Fruit fly (Drosophila melanogaster) whole organism, embryonic: ENCODE results near the gene CG14853.

ENCODE experiments used
- ATbp ChIP-seq: fragments of 200-800 bp; sonication (Bioruptor generic); optimal IDR thresholded peaks from 2 replicates; lab custom pipeline; 2017; ENCODE audit warnings: missing biosample characterization, mild to moderate bottlenecking, missing genetic modification characterization, missing genetic modification reagents
- Abd-B ChIP-seq: fragments of 200-800 bp; sonication (Bioruptor generic); optimal IDR thresholded peaks from 2 replicates; lab custom pipeline; 2018; ENCODE audit warnings: missing biosample characterization, mild to moderate bottlenecking, missing genetic modification characterization, moderate library complexity
- BEAF-32 ChIP-seq: fragments of 200-800 bp; sonication (Bioruptor generic); optimal IDR thresholded peaks from 3 replicates; lab custom pipeline; 2017; ENCODE audit warnings: missing biosample characterization, missing genetic modification characterization, mild to moderate bottlenecking, moderate library complexity, missing genetic modification reagents
- CG12299 ChIP-seq: fragments of 200-800 bp; sonication (Bioruptor generic); optimal IDR thresholded peaks from 2 replicates; lab custom pipeline; 2018; ENCODE audit warnings: missing biosample characterization, mild to moderate bottlenecking, missing genetic modification characterization
- CG13287 ChIP-seq: fragments of 200-800 bp; sonication (Bioruptor generic); IDR thresholded peaks from 2 replicates; pipeline ENCODE4 v1.3.6; 2022; ENCODE audit warnings: missing biosample characterization, missing genetic modification characterization; ENCODE audit not compliant: partially characterized antibody
- CG13624 ChIP-seq: fragments of 200-800 bp; sonication (Bioruptor generic); optimal IDR thresholded peaks from 2 replicates; lab custom pipeline; 2016; ENCODE audit warnings: missing biosample characterization, missing genetic modification characterization
- CG14014 ChIP-seq: fragments of 200-800 bp; sonication (Bioruptor generic); IDR thresholded peaks from 2 replicates; pipeline ENCODE4 v1.3.6; 2022; ENCODE audit warnings: missing biosample characterization, missing genetic modification characterization
- CG15601 ChIP-seq: fragments of 200-800 bp; sonication (Bioruptor generic); optimal IDR thresholded peaks from 3 replicates; lab custom pipeline; 2019; ENCODE audit warnings: missing biosample characterization, mild to moderate bottlenecking, missing genetic modification characterization, moderate library complexity
- CG1603 ChIP-seq: fragments of 200-800 bp; sonication (Bioruptor generic); optimal IDR thresholded peaks from 2 replicates; lab custom pipeline; 2019; ENCODE audit warnings: missing biosample characterization, mild to moderate bottlenecking, missing genetic modification characterization, moderate library complexity
- CG16779 ChIP-seq: fragments of 200-800 bp; sonication (Bioruptor generic); IDR thresholded peaks from 2 replicates; pipeline ENCODE4 v1.3.6; 2022; ENCODE audit warnings: missing biosample characterization, missing genetic modification characterization
- CG16863 ChIP-seq: fragments of 200-800 bp; sonication (Bioruptor generic); optimal IDR thresholded peaks from 3 replicates; lab custom pipeline; 2016; ENCODE audit warnings: missing biosample characterization, missing genetic modification characterization
- CG17361 ChIP-seq: fragments of 200-800 bp; sonication (Bioruptor generic); IDR thresholded peaks from 3 replicates; pipeline ENCODE4 v1.3.6; 2022; ENCODE audit warnings: missing biosample characterization, missing genetic modification characterization
- CG18011 ChIP-seq: fragments of 200-800 bp; sonication (Bioruptor generic); optimal IDR thresholded peaks from 2 replicates; lab custom pipeline; 2017; ENCODE audit warnings: missing biosample characterization, missing genetic modification characterization, mild to moderate bottlenecking, moderate library complexity, missing genotype
- CG2712 ChIP-seq: fragments of 200-800 bp; optimal IDR thresholded peaks from 3 replicates; lab custom pipeline; 2019; ENCODE audit warnings: missing biosample characterization, mild to moderate bottlenecking, missing genetic modification characterization, moderate library complexity
- CG30403 ChIP-seq: fragments of 200-800 bp; sonication (Bioruptor generic); optimal IDR thresholded peaks from 3 replicates; lab custom pipeline; 2016; ENCODE audit warnings: missing biosample characterization, missing genetic modification characterization
- CG3281 ChIP-seq: fragments of 200-800 bp; sonication (Bioruptor generic); optimal IDR thresholded peaks from 3 replicates; lab custom pipeline; 2017; ENCODE audit warnings: missing biosample characterization, mild to moderate bottlenecking, missing genetic modification characterization
- CG4617 ChIP-seq: fragments of 200-800 bp; sonication (Bioruptor generic); optimal IDR thresholded peaks from 3 replicates; lab custom pipeline; 2016; ENCODE audit warnings: missing biosample characterization, missing genetic modification characterization, borderline replicate concordance
- CG8089 ChIP-seq: fragments of 200-800 bp; sonication (Bioruptor generic); optimal IDR thresholded peaks from 3 replicates; lab custom pipeline; 2016; ENCODE audit warnings: missing biosample characterization, missing genetic modification characterization
- E2f2 ChIP-seq: fragments of 200-800 bp; sonication (Bioruptor generic); IDR thresholded peaks from 2 replicates; pipeline ENCODE4 v1.3.6; 2022; ENCODE audit warnings: missing biosample characterization, missing genetic modification characterization
- Elba2 ChIP-seq: fragments of 200-800 bp; sonication (Bioruptor generic); optimal IDR thresholded peaks from 3 replicates; lab custom pipeline; 2016; ENCODE audit warnings: missing biosample characterization, missing genetic modification characterization
- Hr3 ChIP-seq: fragments of 200-800 bp; sonication (Bioruptor generic); optimal IDR thresholded peaks from 3 replicates; lab custom pipeline; 2016; ENCODE audit warnings: missing biosample characterization, missing genetic modification characterization
- MESR4 ChIP-seq: fragments of 200-800 bp; sonication (Bioruptor generic); optimal IDR thresholded peaks from 2 replicates; lab custom pipeline; 2018; ENCODE audit warnings: missing biosample characterization, mild to moderate bottlenecking, missing genetic modification characterization, moderate library complexity
- MTF-1 ChIP-seq: fragments of 200-800 bp; sonication (Bioruptor generic); optimal IDR thresholded peaks from 2 replicates; lab custom pipeline; 2018; ENCODE audit warnings: missing biosample characterization, mild to moderate bottlenecking, missing genetic modification characterization, borderline replicate concordance
- Med ChIP-seq: fragments of 200-800 bp; sonication (Bioruptor generic); peaks from one replicate; lab custom pipeline; 2016; ENCODE audit warnings: missing biosample characterization, missing genetic modification characterization, mild to moderate bottlenecking, inconsistent platforms, moderate library complexity
- Myb ChIP-seq: fragments of 200-800 bp; sonication (Bioruptor generic); optimal IDR thresholded peaks from 2 replicates; lab custom pipeline; 2016; ENCODE audit warnings: missing biosample characterization, missing genetic modification characterization
- Nf-YC ChIP-seq: fragments of 200-800 bp; optimal IDR thresholded peaks from 3 replicates; lab custom pipeline; 2019; ENCODE audit warnings: missing biosample characterization, mild to moderate bottlenecking, missing genetic modification characterization, moderate library complexity
- Sry-δ ChIP-seq: fragments of 200-800 bp; sonication (Bioruptor generic); optimal IDR thresholded peaks from 2 replicates; lab custom pipeline; 2016; ENCODE audit warnings: missing biosample characterization, missing genetic modification characterization
- YL-1 ChIP-seq: fragments of 200-800 bp; sonication (Bioruptor generic); optimal IDR thresholded peaks from 3 replicates; lab custom pipeline; 2017; ENCODE audit warnings: missing biosample characterization, mild to moderate bottlenecking, missing genetic modification characterization
- amos ChIP-seq: fragments of 200-800 bp; sonication (Bioruptor generic); IDR thresholded peaks from 2 replicates; pipeline ENCODE4 v1.3.6; 2022; ENCODE audit warnings: missing biosample characterization, missing genetic modification characterization; ENCODE audit not compliant: partially characterized antibody
- ato ChIP-seq: fragments of 200-800 bp; sonication (Bioruptor generic); IDR thresholded peaks from 2 replicates; pipeline ENCODE4 v1.3.6; 2022; ENCODE audit warnings: missing biosample characterization, missing genetic modification characterization; ENCODE audit not compliant: partially characterized antibody
- chinmo ChIP-seq: fragments of 200-800 bp; sonication (Bioruptor generic); IDR thresholded peaks from 4 replicates; pipeline ENCODE4 v1.3.6; 2022; ENCODE audit warnings: missing biosample characterization, missing genetic modification characterization; ENCODE audit not compliant: partially characterized antibody
- fu2 ChIP-seq: fragments of 200-800 bp; sonication (Bioruptor generic); optimal IDR thresholded peaks from 2 replicates; lab custom pipeline; 2016; ENCODE audit warnings: missing biosample characterization, missing genetic modification characterization
- gcm ChIP-seq: fragments of 200-800 bp; sonication (Bioruptor generic); optimal IDR thresholded peaks from 2 replicates; lab custom pipeline; 2019; ENCODE audit warnings: missing biosample characterization, mild to moderate bottlenecking, missing genetic modification characterization, moderate library complexity
- lmd ChIP-seq: fragments of 200-800 bp; sonication (Bioruptor generic); IDR thresholded peaks from 2 replicates; pipeline ENCODE4 v1.3.6; 2022; ENCODE audit warnings: missing biosample characterization, missing genetic modification characterization
- mam ChIP-seq: fragments of 200-800 bp; sonication (Bioruptor generic); optimal IDR thresholded peaks from 3 replicates; lab custom pipeline; 2016; ENCODE audit warnings: missing biosample characterization, missing genetic modification characterization
- odd ChIP-seq: fragments of 200-800 bp; sonication (Bioruptor generic); optimal IDR thresholded peaks from 2 replicates; lab custom pipeline; 2017; ENCODE audit warnings: missing biosample characterization, mild to moderate bottlenecking, missing genetic modification characterization
- phol ChIP-seq: fragments of 200-800 bp; sonication (Bioruptor generic); optimal IDR thresholded peaks from 3 replicates; lab custom pipeline; 2018; ENCODE audit warnings: missing biosample characterization, mild to moderate bottlenecking, missing genetic modification characterization, moderate library complexity
- repo ChIP-seq: fragments of 200-800 bp; sonication (Bioruptor generic); optimal IDR thresholded peaks from 2 replicates; lab custom pipeline; 2016; ENCODE audit warnings: missing biosample characterization, missing genetic modification characterization
- sens ChIP-seq: fragments of 200-800 bp; sonication (Bioruptor generic); peaks from one replicate; lab custom pipeline; 2016; ENCODE audit warnings: missing biosample characterization, missing genetic modification characterization
- sens-2 ChIP-seq: fragments of 200-800 bp; sonication (Bioruptor generic); IDR thresholded peaks from 2 replicates; pipeline ENCODE4 v1.3.6; 2022; ENCODE audit warnings: missing biosample characterization, missing genetic modification characterization
- sima ChIP-seq: fragments of 200-800 bp; sonication (Bioruptor generic); optimal IDR thresholded peaks from 2 replicates; lab custom pipeline; 2016; ENCODE audit warnings: missing biosample characterization, missing genetic modification characterization
- sob ChIP-seq: fragments of 200-800 bp; sonication (Bioruptor generic); IDR thresholded peaks from 2 replicates; pipeline ENCODE4 v1.3.6; 2022; ENCODE audit warnings: missing biosample characterization, missing genetic modification characterization
- trem ChIP-seq: fragments of 200-800 bp; optimal IDR thresholded peaks from 3 replicates; lab custom pipeline; 2019; ENCODE audit warnings: missing biosample characterization, mild to moderate bottlenecking, missing genetic modification characterization, moderate library complexity
- vfl ChIP-seq: fragments of 200-800 bp; sonication (Bioruptor generic); optimal IDR thresholded peaks from 2 replicates; lab custom pipeline; 2016; ENCODE audit warnings: missing biosample characterization, missing genetic modification characterization

CG14853 gene

dm6 chr3R:14656760-14657604 is 47.5 kb downstream of the CG14853 start, which contains the start of gene CG3505 (continued):
- peak; percentile 6 for TF ChIP-seq CG18011
- peak; percentile 73 for TF ChIP-seq sens (GFP tag; lab: Kevin White, UChicago)
- peak; percentile 33 for TF ChIP-seq CG30403
- no peak for TF ChIP-seq MTF-1 (GFP tag; lab: Kevin White, UChicago)
- peak; percentile 1 for TF ChIP-seq Hr3 (GFP tag; lab: Kevin White, UChicago)
- peak; percentile 27; the same call in 1 of the 2 replicates for TF ChIP-seq CG14014 (GFP tag; lab: Robert Waterston, UW)
- TF ChIP-seq odd, result peak; percentile 30
- peak; percentile 3 for TF ChIP-seq ATbp (GFP tag; lab: Kevin White, UChicago)
- TF ChIP-seq Sry-δ (GFP tag; lab: Kevin White, UChicago), result peak; percentile 67
- TF ChIP-seq lmd (GFP tag; lab: Robert Waterston, UW), result peak; percentile 14; the same call in 1 of the 2 replicates
- TF ChIP-seq sima (GFP tag; lab: Kevin White, UChicago), result no peak
- TF ChIP-seq mam (GFP tag; lab: Kevin White, UChicago), result peak; percentile 41
- TF ChIP-seq gcm (GFP tag; lab: Kevin White, UChicago), result peak; percentile 5
- no peak for TF ChIP-seq sens-2
- peak; percentile 60 for TF ChIP-seq CG1603 (tag; lab: Kevin White, UChicago)
- TF ChIP-seq fu2 (GFP tag; lab: Kevin White, UChicago), result no peak
- TF ChIP-seq sob (GFP tag; lab: Robert Waterston, UW), result peak; percentile 55
- peak; percentile 100 for TF ChIP-seq E2f2 (GFP tag; lab: Robert Waterston, UW)
- peak; percentile 78 for TF ChIP-seq Med

DNA sequence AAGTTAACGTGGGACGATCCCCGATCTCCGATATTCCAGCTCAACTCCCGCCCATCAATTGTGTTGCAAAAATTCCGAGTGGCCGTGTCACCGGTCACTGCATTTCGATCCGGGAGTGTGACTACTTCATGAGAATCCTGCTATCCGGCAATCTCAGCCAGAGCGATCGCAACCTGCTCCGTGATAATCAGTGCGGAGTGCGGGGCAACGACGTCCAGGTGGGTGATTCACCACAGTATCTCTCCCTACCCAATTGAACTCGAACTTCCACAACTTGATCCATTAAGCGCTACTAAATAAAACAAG is 48.1 kb downstream of the CG14853 start:
- TF ChIP-seq vfl (GFP tag; lab: Kevin White, UChicago) (no peak), CG16779 (GFP tag; lab: Robert Waterston, UW) (peak; percentile 10; the same call in 1 of the 2 replicates)

dm6 chr3R:14658170-14658569 is 48.7 kb downstream of the CG14853 start:
- TF ChIP-seq Med, result peak; percentile 46
- peak; percentile 52 for TF ChIP-seq sens (GFP tag; lab: Kevin White, UChicago)
- no peak for TF ChIP-seq CG4617 (GFP tag; lab: Kevin White, UChicago)

dm6 chr3R:14659354-14659804 is 49.9 kb downstream of the CG14853 start, which contains the start of gene Hexim:
TSS of gene Hexim (plus strand) at chr3R:14659438.
- TF ChIP-seq BEAF-32 (peak; percentile 48), Myb (GFP tag; lab: Kevin White, UChicago) (peak; percentile 59), CG17361 (GFP tag; lab: Robert Waterston, UW) (peak; percentile 76; the same call in 2 of the 3 replicates), Elba2 (GFP tag; lab: Kevin White, UChicago) (peak; percentile 89), amos (GFP tag; lab: Robert Waterston, UW) (0 out of 2 replicates have a peak, but pooled peaks have one; percentile 32), CG16863 (GFP tag; lab: Kevin White, UChicago) (no peak), phol (tag; lab: Kevin White, UChicago) (peak; percentile 95), MESR4 (GFP tag; lab: Kevin White, UChicago) (peak; percentile 88), Nf-YC (tag; lab: Kevin White, UChicago) (peak; percentile 75), YL-1 (GFP tag; lab: Kevin White, UChicago) (peak; percentile 77), trem (tag; lab: Kevin White, UChicago) (peak; percentile 35), CG12299 (peak; percentile 40), CG13624 (GFP tag; lab: Kevin White, UChicago) (peak; percentile 9), CG13287 (peak; percentile 55), chinmo (0 out of 4 replicates have a peak, but pooled peaks have one; percentile 41), CG3281 (no peak), Abd-B (GFP tag; lab: Kevin White, UChicago) (peak; percentile 2), repo (GFP tag; lab: Kevin White, UChicago) (peak; percentile 38), CG8089 (no peak), CG15601 (tag; lab: Kevin White, UChicago) (peak; percentile 41), ato (GFP tag; lab: Robert Waterston, UW) (peak; percentile 36; the same call in 1 of the 2 replicates), CG2712 (tag; lab: Kevin White, UChicago) (peak; percentile 19)
